Fruit fly (Drosophila melanogaster) whole organism, embryonic: Measurements from ENCODE around the gene firl.

Experiments used
- Ada2b ChIP-seq: fragments of 200-800 bp; sonication (Bioruptor generic); IDR thresholded peaks from 2 replicates; pipeline ENCODE4 v1.3.6; 2022; ENCODE audit warnings: missing biosample characterization, missing genetic modification characterization
- CG10267 ChIP-seq: fragments of 200-800 bp; sonication (Bioruptor generic); optimal IDR thresholded peaks from 2 replicates; lab custom pipeline; 2018; ENCODE audit warnings: missing biosample characterization, mild to moderate bottlenecking, missing genetic modification characterization, moderate library complexity
- CG12104 ChIP-seq: fragments of 200-800 bp; sonication (Bioruptor generic); optimal IDR thresholded peaks from 3 replicates; lab custom pipeline; 2016; ENCODE audit warnings: missing biosample characterization, missing genetic modification characterization
- CG14014 ChIP-seq: fragments of 200-800 bp; sonication (Bioruptor generic); IDR thresholded peaks from 2 replicates; pipeline ENCODE4 v1.3.6; 2022; ENCODE audit warnings: missing biosample characterization, missing genetic modification characterization
- CG15011 ChIP-seq: fragments of 200-800 bp; sonication (Bioruptor generic); optimal IDR thresholded peaks from 3 replicates; lab custom pipeline; 2018; ENCODE audit warnings: missing biosample characterization, mild to moderate bottlenecking, missing genetic modification characterization
- CG1529 ChIP-seq: fragments of 200-800 bp; sonication (Bioruptor generic); optimal IDR thresholded peaks from 3 replicates; lab custom pipeline; 2018; ENCODE audit warnings: missing biosample characterization, missing genetic modification characterization
- CG1647 ChIP-seq: fragments of 200-800 bp; sonication (Bioruptor generic); optimal IDR thresholded peaks from 3 replicates; lab custom pipeline; 2016; ENCODE audit warnings: missing biosample characterization, missing genetic modification characterization
- CG17385 ChIP-seq: fragments of 200-800 bp; sonication (Bioruptor generic); optimal IDR thresholded peaks from 3 replicates; lab custom pipeline; 2018; ENCODE audit warnings: missing biosample characterization, mild to moderate bottlenecking, missing genetic modification characterization
- CG17612 ChIP-seq: fragments of 200-800 bp; sonication (Bioruptor generic); IDR thresholded peaks from 2 replicates; pipeline ENCODE4 v1.3.6; 2022; ENCODE audit warnings: missing biosample characterization, missing genetic modification characterization
- CG17829 ChIP-seq: fragments of 200-800 bp; optimal IDR thresholded peaks from 2 replicates; lab custom pipeline; 2019; ENCODE audit warnings: missing biosample characterization, mild to moderate bottlenecking, missing genetic modification characterization, moderate library complexity
- CG31388 ChIP-seq: fragments of 200-800 bp; sonication (Bioruptor generic); optimal IDR thresholded peaks from 2 replicates; lab custom pipeline; 2016; ENCODE audit warnings: missing biosample characterization, missing genetic modification characterization
- CG3163 ChIP-seq: fragments of 200-800 bp; sonication (Bioruptor generic); optimal IDR thresholded peaks from 3 replicates; lab custom pipeline; 2016; ENCODE audit warnings: missing biosample characterization, missing genetic modification characterization
- CG32532 ChIP-seq: fragments of 200-800 bp; sonication (Bioruptor generic); IDR thresholded peaks from 2 replicates; pipeline ENCODE4 v1.3.6; 2022; ENCODE audit warnings: missing biosample characterization, missing genetic modification characterization
- Chrac-16 ChIP-seq: fragments of 200-800 bp; sonication (Bioruptor generic); optimal IDR thresholded peaks from 3 replicates; lab custom pipeline; 2016; ENCODE audit warnings: missing biosample characterization, missing genetic modification characterization
- CoRest ChIP-seq: fragments of 200-800 bp; sonication (Bioruptor generic); optimal IDR thresholded peaks from 3 replicates; lab custom pipeline; 2018; ENCODE audit warnings: missing biosample characterization, mild to moderate bottlenecking, missing genetic modification characterization, moderate library complexity
- Fer1 ChIP-seq: fragments of 200-800 bp; sonication (Bioruptor generic); optimal IDR thresholded peaks from 2 replicates; lab custom pipeline; 2017; ENCODE audit warnings: missing biosample characterization, mild to moderate bottlenecking, missing genetic modification characterization
- Gsc ChIP-seq: fragments of 200-800 bp; sonication (Bioruptor generic); IDR thresholded peaks from 2 replicates; pipeline ENCODE4 v1.3.6; 2022; ENCODE audit warnings: missing biosample characterization, missing genetic modification characterization
- Hand ChIP-seq: fragments of 200-800 bp; sonication (Bioruptor generic); optimal IDR thresholded peaks from 2 replicates; lab custom pipeline; 2017; ENCODE audit warnings: mild to moderate bottlenecking, missing biosample characterization, missing genetic modification reagents, missing genetic modification characterization
- Hr3 ChIP-seq: fragments of 200-800 bp; sonication (Bioruptor generic); optimal IDR thresholded peaks from 3 replicates; lab custom pipeline; 2016; ENCODE audit warnings: missing biosample characterization, missing genetic modification characterization
- Lim3 ChIP-seq: fragments of 200-800 bp; sonication (Bioruptor generic); IDR thresholded peaks from 2 replicates; pipeline ENCODE4 v1.3.6; 2022; ENCODE audit warnings: missing biosample characterization, missing genetic modification characterization
- Lpt ChIP-seq: fragments of >200 bp; optimal IDR thresholded peaks from 2 replicates; lab custom pipeline; 2018; ENCODE audit warnings: missing biosample characterization, missing genetic modification characterization
- NK7.1 ChIP-seq: fragments of 200-800 bp; sonication (Bioruptor generic); optimal IDR thresholded peaks from 3 replicates; lab custom pipeline; 2016; ENCODE audit warnings: missing biosample characterization, missing genetic modification characterization
- Nf-YC ChIP-seq: fragments of 200-800 bp; optimal IDR thresholded peaks from 3 replicates; lab custom pipeline; 2019; ENCODE audit warnings: missing biosample characterization, mild to moderate bottlenecking, missing genetic modification characterization, moderate library complexity
- Opbp ChIP-seq: fragments of 200-800 bp; sonication (Bioruptor generic); IDR thresholded peaks from 3 replicates; pipeline ENCODE4 v1.3.6; 2022; ENCODE audit warnings: missing biosample characterization, missing genetic modification characterization; ENCODE audit not compliant: partially characterized antibody
- PHDP ChIP-seq: fragments of 200-800 bp; sonication (Bioruptor generic); optimal IDR thresholded peaks from 3 replicates; lab custom pipeline; 2018; ENCODE audit warnings: missing biosample characterization, mild to moderate bottlenecking, missing genetic modification characterization, moderate library complexity
- Rfx ChIP-seq: fragments of 200-800 bp; sonication (Bioruptor generic); IDR thresholded peaks from 2 replicates; pipeline ENCODE4 v1.3.6; 2022; ENCODE audit warnings: missing biosample characterization, missing genetic modification characterization
- Side ChIP-seq: fragments of 200-800 bp; sonication (Bioruptor generic); optimal IDR thresholded peaks from 2 replicates; lab custom pipeline; 2016; ENCODE audit warnings: missing biosample characterization, missing genetic modification characterization
- Spps ChIP-seq: fragments of 200-800 bp; sonication (Bioruptor generic); optimal IDR thresholded peaks from 2 replicates; lab custom pipeline; 2018; ENCODE audit warnings: missing biosample characterization, mild to moderate bottlenecking, missing genetic modification characterization
- Taf1 ChIP-seq: fragments of 200-800 bp; sonication (Bioruptor generic); IDR thresholded peaks from 2 replicates; pipeline ENCODE4 v1.3.6; 2022; ENCODE audit warnings: missing biosample characterization, missing genetic modification characterization
- Trl ChIP-seq, 3 experiments: fragments of >200 bp in 2 of 3; fragments of 200-800 bp in 1 of 3; sonication (Bioruptor generic) in 1 of 3; optimal IDR thresholded peaks; 2 replicates in 1 of 3; 3 replicates in 2 of 3; lab custom pipeline; 2016 to 2017; ENCODE audit warnings: missing biosample characterization in 1 of 3, missing genetic modification characterization in 1 of 3
- Vsx1 ChIP-seq: fragments of 200-800 bp; sonication (Bioruptor generic); optimal IDR thresholded peaks from 2 replicates; lab custom pipeline; 2017; ENCODE audit warnings: missing biosample characterization, mild to moderate bottlenecking, missing genetic modification characterization, missing genetic modification reagents
- bab2 ChIP-seq: fragments of 200-800 bp; sonication (Bioruptor generic); optimal IDR thresholded peaks from 2 replicates; lab custom pipeline; 2016; ENCODE audit warnings: missing biosample characterization, missing genetic modification characterization
- bcd ChIP-seq: fragments of 200-800 bp; sonication (Bioruptor generic); optimal IDR thresholded peaks from 2 replicates; lab custom pipeline; 2017; ENCODE audit warnings: missing biosample characterization, mild to moderate bottlenecking, missing genetic modification characterization
- bsh ChIP-seq, 2 experiments: fragments of 200-800 bp; sonication (Bioruptor generic); optimal IDR thresholded peaks; 2 replicates each; lab custom pipeline; 2017 to 2018; ENCODE audit warnings: mild to moderate bottlenecking in 2 of 2, missing biosample characterization in 2 of 2, missing genetic modification characterization in 2 of 2, moderate library complexity in 1 of 2
- chn ChIP-seq: fragments of 200-800 bp; sonication (Bioruptor generic); optimal IDR thresholded peaks from 2 replicates; lab custom pipeline; 2016; ENCODE audit warnings: missing biosample characterization, missing genetic modification characterization
- dysf ChIP-seq: fragments of 200-800 bp; sonication (Bioruptor generic); IDR thresholded peaks from 3 replicates; pipeline ENCODE4 v1.3.6; 2022; ENCODE audit warnings: missing biosample characterization, missing genetic modification characterization
- esg ChIP-seq: fragments of 200-800 bp; sonication (Bioruptor generic); conservative IDR thresholded peaks from 2 replicates; pipeline ENCODE4 v1.3.6; 2022; ENCODE audit warnings: missing biosample characterization, missing genetic modification characterization
- eve ChIP-seq, 2 experiments: fragments of >200 bp; optimal IDR thresholded peaks; 2 replicates each; lab custom pipeline; 2017; ENCODE audit warnings: missing biosample characterization in 2 of 2, missing genetic modification characterization in 2 of 2
- kah ChIP-seq: fragments of 200-800 bp; sonication (Bioruptor generic); optimal IDR thresholded peaks from 2 replicates; lab custom pipeline; 2018; ENCODE audit warnings: missing biosample characterization, mild to moderate bottlenecking, missing genetic modification characterization
- nmo ChIP-seq: fragments of 200-800 bp; sonication (Bioruptor generic); optimal IDR thresholded peaks from 2 replicates; lab custom pipeline; 2018; ENCODE audit warnings: missing biosample characterization, mild to moderate bottlenecking, missing genetic modification characterization, moderate library complexity
- peb ChIP-seq: fragments of 200-800 bp; sonication (Bioruptor generic); IDR thresholded peaks from 2 replicates; pipeline ENCODE4 v1.3.6; 2022; ENCODE audit warnings: missing biosample characterization, missing genetic modification characterization
- pho ChIP-seq: fragments of 200-800 bp; sonication (Bioruptor generic); optimal IDR thresholded peaks from 2 replicates; lab custom pipeline; 2016; ENCODE audit warnings: missing biosample characterization, missing genetic modification characterization
- row ChIP-seq: fragments of 200-800 bp; sonication (Bioruptor generic); IDR thresholded peaks from 3 replicates; pipeline ENCODE4 v1.3.6; 2022; ENCODE audit warnings: missing biosample characterization, missing genetic modification characterization
- run ChIP-seq: fragments of 200-800 bp; sonication (Bioruptor generic); optimal IDR thresholded peaks from 3 replicates; lab custom pipeline; 2018; ENCODE audit warnings: missing biosample characterization, mild to moderate bottlenecking, missing genetic modification characterization
- ssp ChIP-seq: fragments of 200-800 bp; sonication (Bioruptor generic); IDR thresholded peaks from 2 replicates; pipeline ENCODE4 v1.3.6; 2022; ENCODE audit warnings: missing biosample characterization, missing genetic modification characterization
- stwl ChIP-seq: fragments of 200-800 bp; sonication (Bioruptor generic); optimal IDR thresholded peaks from 3 replicates; lab custom pipeline; 2018; ENCODE audit warnings: missing biosample characterization, mild to moderate bottlenecking, missing genetic modification characterization, moderate library complexity
- ttk ChIP-seq: fragments of 200-800 bp; sonication (Bioruptor generic); IDR thresholded peaks from 2 replicates; pipeline ENCODE4 v2.1.2; 2022; ENCODE audit warnings: missing biosample characterization, missing genetic modification characterization
- vnd ChIP-seq: fragments of 200-800 bp; sonication (Bioruptor generic); IDR thresholded peaks from 3 replicates; pipeline ENCODE4 v1.3.6; 2022; ENCODE audit warnings: missing biosample characterization, missing genetic modification characterization; ENCODE audit not compliant: partially characterized antibody

firl gene

DNA sequence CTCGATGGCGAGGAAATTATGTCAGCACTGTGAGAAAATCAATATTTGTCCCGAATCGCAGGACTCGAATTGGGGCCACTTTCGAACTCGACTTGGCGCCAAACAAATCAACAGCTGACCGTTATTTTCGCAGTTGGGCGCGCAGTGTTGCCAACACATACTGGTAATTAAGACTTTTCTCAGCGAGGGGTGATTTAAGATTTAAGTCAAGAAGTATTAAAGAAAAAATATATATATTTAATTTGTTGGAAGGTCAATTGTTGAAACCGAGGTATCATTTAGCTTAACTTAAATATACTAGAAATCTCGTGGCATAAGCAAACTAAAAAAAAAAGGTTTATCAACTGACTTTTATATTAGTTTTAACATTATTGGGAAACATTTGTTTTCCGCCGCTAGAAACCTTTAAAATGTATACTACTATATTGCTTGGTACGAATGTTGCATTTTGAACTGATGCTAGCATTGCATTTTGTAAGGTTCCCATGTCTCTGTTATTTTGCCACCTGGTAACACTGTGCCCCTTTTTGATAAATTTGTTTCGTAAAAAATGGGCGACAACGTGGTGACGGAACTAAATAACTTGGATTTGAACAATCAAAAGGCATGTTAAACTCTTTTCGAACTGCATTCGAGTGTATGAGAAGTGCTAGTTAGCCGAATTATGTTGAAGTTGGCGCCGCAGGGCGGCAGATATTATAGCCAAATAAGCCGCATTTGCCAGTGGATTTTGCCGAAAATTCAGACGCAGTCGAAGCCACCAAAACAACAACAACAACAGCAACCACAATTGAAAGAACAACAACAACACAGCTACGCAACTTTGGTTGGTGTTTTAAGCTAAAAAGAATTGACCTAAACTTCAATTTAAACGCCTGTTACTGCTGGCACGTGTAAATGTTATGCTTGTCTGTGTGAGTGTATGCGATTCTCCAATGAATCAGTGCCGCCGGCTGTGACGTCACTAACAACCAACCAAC lies 36.9 kb upstream of the firl start, which contains the start of the genes Patsas and ThrRS (continued):
- TF ChIP-seq CG3163 (GFP tag; lab: Kevin White, UChicago): peak; percentile 38
- TF ChIP-seq CG12104 (GFP tag; lab: Kevin White, UChicago): peak; percentile 80
- peak; percentile 88 for TF ChIP-seq CG32532 (GFP tag; lab: Robert Waterston, UW)
- TF ChIP-seq bsh (GFP tag; optimal IDR thresholded peaks at IDR 0.05; lab: Kevin White, UChicago): peak in 1 of 2 experiments; percentile 84
- TF ChIP-seq ttk (GFP tag; lab: Robert Waterston, UW): peak; percentile 76
- peak; percentile 85 for TF ChIP-seq CG14014 (GFP tag; lab: Robert Waterston, UW)
- peak; percentile 62; the same call in 1 of the 2 replicates for TF ChIP-seq CG17612 (GFP tag; lab: Robert Waterston, UW)
- TF ChIP-seq Ada2b (GFP tag; lab: Robert Waterston, UW): peak; percentile 83
- peak; percentile 69 for TF ChIP-seq CG31388 (GFP tag; lab: Kevin White, UChicago)
- TF ChIP-seq Spps (tag; lab: Kevin White, UChicago): peak; percentile 75
- TF ChIP-seq Trl (optimal IDR thresholded peaks at IDR 0.05; lab: Kevin White, UChicago): no peak
- TF ChIP-seq Trl (GFP tag; optimal IDR thresholded peaks at IDR 0.05; lab: Kevin White, UChicago): peak; percentile 71
- TF ChIP-seq eve (GFP tag; optimal IDR thresholded peaks at IDR 0.05; lab: Kevin White, UChicago): no peak
- TF ChIP-seq CG15011: no peak
- TF ChIP-seq run (tag; lab: Kevin White, UChicago): peak; percentile 18
- peak; percentile 62 for TF ChIP-seq pho (GFP tag; lab: Kevin White, UChicago)
- TF ChIP-seq Lpt: no peak
- peak; percentile 84 for TF ChIP-seq CG17829
- no peak; the same call in 2 of the 3 replicates for TF ChIP-seq Opbp (GFP tag; lab: Robert Waterston, UW)
- TF ChIP-seq CoRest (tag; lab: Kevin White, UChicago): peak; percentile 95
- peak; percentile 88 for TF ChIP-seq Fer1 (GFP tag; lab: Kevin White, UChicago)
- TF ChIP-seq Side (GFP tag; lab: Kevin White, UChicago): peak; percentile 49
- peak; percentile 72 for TF ChIP-seq chn
- TF ChIP-seq Gsc (GFP tag; lab: Robert Waterston, UW): no peak
- TF ChIP-seq ssp (GFP tag; lab: Robert Waterston, UW): peak; percentile 97
- peak; percentile 42 for TF ChIP-seq CG1529
- no peak for TF ChIP-seq Vsx1 (GFP tag; lab: Kevin White, UChicago)
- peak; percentile 48 for TF ChIP-seq NK7.1
- peak; percentile 79 for TF ChIP-seq Nf-YC
- peak; percentile 84 for TF ChIP-seq CG10267 (tag; lab: Kevin White, UChicago)
- no peak for TF ChIP-seq vnd (GFP tag; lab: Robert Waterston, UW)
- TF ChIP-seq Rfx (GFP tag; lab: Robert Waterston, UW): peak; percentile 87
- TF ChIP-seq esg: peak; percentile 86
- TF ChIP-seq kah (GFP tag; lab: Kevin White, UChicago): peak; percentile 37
- TF ChIP-seq nmo (GFP tag; lab: Kevin White, UChicago): peak; percentile 94
- peak; percentile 90 for TF ChIP-seq Hr3 (GFP tag; lab: Kevin White, UChicago)
- peak; percentile 44; the same call in 1 of the 2 replicates for TF ChIP-seq Lim3 (GFP tag; lab: Robert Waterston, UW)
- peak; percentile 46 for TF ChIP-seq CG1647 (GFP tag; lab: Kevin White, UChicago)
- peak; percentile 57; the same call in 1 of the 2 replicates for TF ChIP-seq Taf1 (GFP tag; lab: Robert Waterston, UW)
- TF ChIP-seq peb: peak; percentile 50; the same call in 1 of the 2 replicates
- peak; percentile 87 for TF ChIP-seq PHDP (tag; lab: Kevin White, UChicago)
- TF ChIP-seq dysf: peak; percentile 92
- peak; percentile 77 for TF ChIP-seq bab2 (GFP tag; lab: Kevin White, UChicago)
- TF ChIP-seq CG17385 (GFP tag; lab: Kevin White, UChicago): peak; percentile 79
- peak; percentile 71 for TF ChIP-seq Hand
- peak; percentile 85 for TF ChIP-seq Chrac-16 (GFP tag; lab: Kevin White, UChicago)
- TF ChIP-seq stwl: peak; percentile 70
- peak; percentile 95 for TF ChIP-seq row (GFP tag; lab: Robert Waterston, UW)
- peak; percentile 87 for TF ChIP-seq bcd (GFP tag; lab: Kevin White, UChicago)
